Worm (Caenorhabditis elegans) whole organism, L4 larva: ENCODE results near the gene T08G5.1.
A peak's percentile ranks its signal among the peaks of the same experiment; 100 is the strongest.

Experiments used
- F10B5.3 ChIP-seq: sonication (generic microtip); optimal IDR thresholded peaks from 2 replicates; lab custom pipeline; 2016; ENCODE audit warnings: mild to moderate bottlenecking, missing genetic modification characterization, missing compliant biosample characterization
- F37D6.2 ChIP-seq: sonication (generic microtip); optimal IDR thresholded peaks from 2 replicates; lab custom pipeline; 2016; ENCODE audit warnings: mild to moderate bottlenecking, missing genetic modification characterization, missing compliant biosample characterization
- Y105C5A.15 ChIP-seq: fragments of 200-800 bp; sonication (Bioruptor generic); IDR thresholded peaks from 2 replicates; pipeline ENCODE4 v1.3.6; 2022; ENCODE audit warnings: missing genetic modification characterization, missing compliant biosample characterization
- Y48G9A.11 ChIP-seq: fragments of 200-800 bp; sonication (Bioruptor generic); IDR thresholded peaks from 2 replicates; pipeline ENCODE4 v1.3.6; 2022; ENCODE audit warnings: missing genetic modification reagents, missing genetic modification characterization, missing compliant biosample characterization
- ZK546.5 ChIP-seq, 2 experiments: sonication (generic microtip); optimal IDR thresholded peaks; 2 replicates each; lab custom pipeline; 2017; ENCODE audit warnings: missing biosample characterization in 2 of 2, missing genetic modification characterization in 2 of 2
- aha-1 ChIP-seq: fragments of 150-350 bp; peaks from one replicate; lab custom pipeline; 2014; ENCODE audit warnings: missing biosample characterization, missing genetic modification characterization
- ceh-20 ChIP-seq: fragments of 200-800 bp; sonication (Bioruptor generic); IDR thresholded peaks from 2 replicates; pipeline ENCODE4 v1.3.6; 2022; ENCODE audit warnings: missing genetic modification reagents, missing genetic modification characterization, missing compliant biosample characterization
- ceh-32 ChIP-seq: sonication (generic microtip); optimal IDR thresholded peaks from 2 replicates; lab custom pipeline; 2016; ENCODE audit warnings: mild to moderate bottlenecking, missing genetic modification characterization, missing compliant biosample characterization; ENCODE audit not compliant: poor library complexity
- ceh-62 ChIP-seq: sonication (generic microtip); optimal IDR thresholded peaks from 2 replicates; lab custom pipeline; 2017; ENCODE audit warnings: missing biosample characterization, missing genetic modification characterization
- cey-2 ChIP-seq: sonication (generic microtip); optimal IDR thresholded peaks from 3 replicates; lab custom pipeline; 2017; ENCODE audit warnings: missing genetic modification characterization, mild to moderate bottlenecking, missing compliant biosample characterization, antibody characterized with exemption, borderline replicate concordance; ENCODE audit not compliant: insufficient read depth
- daf-12 ChIP-seq: fragments of 150-350 bp; optimal IDR thresholded peaks from 2 replicates; lab custom pipeline; 2014; ENCODE audit warnings: missing biosample characterization, missing genetic modification reagents, missing genetic modification characterization
- daf-16 ChIP-seq, 3 experiments: sonication (generic microtip); optimal IDR thresholded peaks; 2 replicates each; lab custom pipeline; 2016 to 2017; ENCODE audit warnings: missing genetic modification characterization in 3 of 3, missing genetic modification reagents in 3 of 3, mild to moderate bottlenecking in 2 of 3, missing compliant biosample characterization in 2 of 3, missing biosample characterization in 1 of 3, moderate library complexity in 1 of 3
- dmd-6 ChIP-seq: fragments of 200-800 bp; sonication (Bioruptor generic); IDR thresholded peaks from 2 replicates; pipeline ENCODE4 v1.3.6; 2022; ENCODE audit warnings: missing genetic modification reagents, missing genetic modification characterization, missing compliant biosample characterization
- fos-1 ChIP-seq: fragments of 150-350 bp; optimal IDR thresholded peaks from 2 replicates; lab custom pipeline; 2014; ENCODE audit warnings: missing biosample characterization, missing genetic modification characterization
- hif-1 ChIP-seq, 2 experiments: sonication (generic microtip); optimal IDR thresholded peaks; 2 replicates each; lab custom pipeline; 2016 to 2017; ENCODE audit warnings: missing compliant biosample characterization in 2 of 2, missing genetic modification characterization in 2 of 2, missing genetic modification reagents in 2 of 2, missing genotype in 2 of 2, mild to moderate bottlenecking in 1 of 2
- hlh-30 ChIP-seq: sonication (generic microtip); optimal IDR thresholded peaks from 2 replicates; lab custom pipeline; 2017; ENCODE audit warnings: antibody characterized with exemption, mild to moderate bottlenecking, missing genetic modification characterization, missing compliant biosample characterization; ENCODE audit not compliant: insufficient read depth
- hmg-1.1 ChIP-seq: fragments of 200-800 bp; sonication (Bioruptor generic); IDR thresholded peaks from 2 replicates; pipeline ENCODE4 v1.3.6; 2022; ENCODE audit warnings: missing genetic modification reagents, missing genetic modification characterization, missing compliant biosample characterization
- jun-1 ChIP-seq: fragments of 150-350 bp; optimal IDR thresholded peaks from 2 replicates; lab custom pipeline; 2014; ENCODE audit warnings: missing biosample characterization, missing genetic modification reagents, missing genetic modification characterization
- lin-29 ChIP-seq: fragments of 200-800 bp; sonication (Bioruptor generic); IDR thresholded peaks from 2 replicates; pipeline ENCODE4 v1.3.6; 2022; ENCODE audit warnings: missing genetic modification reagents, missing genetic modification characterization, missing compliant biosample characterization
- lin-38 ChIP-seq: fragments of 200-800 bp; sonication (Bioruptor generic); IDR thresholded peaks from 2 replicates; pipeline ENCODE4 v1.3.6; 2022; ENCODE audit warnings: missing genetic modification reagents, missing genetic modification characterization, missing compliant biosample characterization
- lir-3 ChIP-seq: sonication (generic microtip); optimal IDR thresholded peaks from 2 replicates; lab custom pipeline; 2016; ENCODE audit warnings: mild to moderate bottlenecking, missing genetic modification characterization, missing compliant biosample characterization
- madf-9 ChIP-seq: fragments of 200-800 bp; sonication (Bioruptor generic); conservative IDR thresholded peaks from 2 replicates; pipeline ENCODE4 v1.3.6; 2022; ENCODE audit warnings: missing genetic modification reagents, missing genetic modification characterization, missing compliant biosample characterization
- mdt-29 ChIP-seq: fragments of 200-800 bp; sonication (Bioruptor generic); IDR thresholded peaks from 2 replicates; pipeline ENCODE4 v1.3.6; 2022; ENCODE audit warnings: missing genetic modification reagents, missing genetic modification characterization, missing compliant biosample characterization
- mes-2 ChIP-seq: sonication (generic microtip); optimal IDR thresholded peaks from 2 replicates; lab custom pipeline; 2016; ENCODE audit warnings: missing genotype, mild to moderate bottlenecking, missing genetic modification characterization, missing compliant biosample characterization; ENCODE audit not compliant: poor library complexity, severe bottlenecking
- nhr-102 ChIP-seq: sonication (generic microtip); optimal IDR thresholded peaks from 2 replicates; lab custom pipeline; 2016; ENCODE audit warnings: mild to moderate bottlenecking, missing genetic modification characterization, moderate library complexity, missing compliant biosample characterization
- nhr-111 ChIP-seq: fragments of 200-800 bp; sonication (Bioruptor generic); optimal IDR thresholded peaks from 2 replicates; lab custom pipeline; 2018; ENCODE audit warnings: mild to moderate bottlenecking, missing genetic modification characterization, missing compliant biosample characterization
- nhr-25 ChIP-seq: sonication (generic microtip); optimal IDR thresholded peaks from 2 replicates; lab custom pipeline; 2017; ENCODE audit warnings: missing genetic modification characterization, mild to moderate bottlenecking, missing compliant biosample characterization, antibody characterized with exemption, moderate library complexity, borderline replicate concordance; ENCODE audit not compliant: insufficient read depth
- nhr-28 ChIP-seq: fragments of 150-350 bp; optimal IDR thresholded peaks from 2 replicates; lab custom pipeline; 2014; ENCODE audit warnings: missing biosample characterization, missing genetic modification characterization
- nhr-48 ChIP-seq: sonication (generic microtip); optimal IDR thresholded peaks from 2 replicates; lab custom pipeline; 2016; ENCODE audit warnings: mild to moderate bottlenecking, missing genetic modification characterization, missing compliant biosample characterization
- nhr-76 ChIP-seq: fragments of 150-350 bp; optimal IDR thresholded peaks from 2 replicates; lab custom pipeline; 2014; ENCODE audit warnings: missing biosample characterization, missing genetic modification characterization
- pha-4 ChIP-seq, 2 experiments: fragments of 150-350 bp in 1 of 2; fragments of 200-800 bp in 1 of 2; sonication (Bioruptor generic) in 1 of 2; IDR thresholded peaks in 1 of 2; optimal IDR thresholded peaks in 1 of 2; 2 replicates each; pipeline versions ENCODE4 v1.3.6 to Lab custom; 2014 to 2022; ENCODE audit warnings: missing genetic modification characterization in 2 of 2, missing genetic modification reagents in 2 of 2, missing biosample characterization in 1 of 2, missing compliant biosample characterization in 1 of 2
- php-3 ChIP-seq: fragments of 200-800 bp; sonication (Bioruptor generic); IDR thresholded peaks from 2 replicates; pipeline ENCODE4 v1.3.6; 2022; ENCODE audit warnings: missing genetic modification reagents, missing genetic modification characterization, missing compliant biosample characterization
- pqm-1 ChIP-seq: sonication (generic microtip); optimal IDR thresholded peaks from 2 replicates; lab custom pipeline; 2017; ENCODE audit warnings: missing biosample characterization, missing genetic modification characterization
- snpc-4 ChIP-seq: fragments of 150-350 bp; optimal IDR thresholded peaks from 2 replicates; lab custom pipeline; 2014; ENCODE audit warnings: missing biosample characterization, missing genetic modification characterization
- spr-1 ChIP-seq: sonication (generic microtip); optimal IDR thresholded peaks from 2 replicates; lab custom pipeline; 2016; ENCODE audit warnings: mild to moderate bottlenecking, missing genetic modification characterization, missing compliant biosample characterization
- spr-3 ChIP-seq: fragments of 200-800 bp; sonication (Bioruptor generic); optimal IDR thresholded peaks from 2 replicates; lab custom pipeline; 2018; ENCODE audit warnings: mild to moderate bottlenecking, missing genetic modification characterization, missing compliant biosample characterization
- unc-130 ChIP-seq: sonication (generic microtip); optimal IDR thresholded peaks from 2 replicates; lab custom pipeline; 2016; ENCODE audit warnings: missing genetic modification reagents, missing genetic modification characterization, missing compliant biosample characterization
- unc-62 ChIP-seq, 3 experiments: fragments of 150-350 bp in 1 of 3; sonication (generic microtip); optimal IDR thresholded peaks in 2 of 3; peaks in 1 of 3; 1 replicate in 1 of 3; 2 replicates in 2 of 3; lab custom pipeline; 2014 to 2017; ENCODE audit warnings: missing biosample characterization in 3 of 3, missing genetic modification characterization in 3 of 3, missing genetic modification reagents in 3 of 3, missing genotype in 1 of 3
- zfp-2 ChIP-seq: sonication (generic microtip); optimal IDR thresholded peaks from 2 replicates; lab custom pipeline; 2016; ENCODE audit warnings: mild to moderate bottlenecking, missing genetic modification characterization, missing compliant biosample characterization
- zip-2 ChIP-seq: fragments of 150-350 bp; optimal IDR thresholded peaks from 2 replicates; lab custom pipeline; 2014; ENCODE audit warnings: missing biosample characterization, missing genetic modification characterization

Gene T08G5.1

DNA sequence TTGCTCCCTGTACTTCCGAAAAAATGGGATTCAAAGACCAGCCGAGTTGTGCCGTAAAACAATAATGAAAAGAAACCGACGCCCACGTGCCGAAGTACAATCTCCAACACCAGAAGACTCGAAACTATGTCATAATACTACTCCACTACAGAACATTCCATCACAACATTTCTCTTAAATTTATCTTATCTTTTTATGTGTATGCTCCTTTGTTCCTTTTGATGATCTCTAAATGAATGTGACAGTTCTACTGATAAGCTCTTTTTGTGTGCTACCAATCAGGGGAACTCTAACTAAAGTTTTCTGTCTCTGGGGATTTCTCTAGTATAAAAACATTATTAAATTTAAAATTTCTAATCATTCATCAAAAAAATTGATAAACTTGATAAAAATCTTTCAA is 31.7 kb upstream of the T08G5.1 start (continued):
- TF ChIP-seq php-3 (GFP tag; lab: Robert Waterston, UW) (peak; percentile 65), lin-29 (no peak), F37D6.2 (tag; lab: Kevin White, UChicago) (no peak), ceh-32 (tag; lab: Kevin White, UChicago) (no peak), Y105C5A.15 (GFP tag; lab: Robert Waterston, UW) (no peak), ceh-62 (tag; lab: Kevin White, UChicago) (no peak), fos-1 (tag; lab: Kevin White, UChicago) (no peak), pqm-1 (tag; lab: Kevin White, UChicago) (peak; percentile 95), lin-38 (GFP tag; lab: Robert Waterston, UW) (no peak; the same call in 1 of the 2 replicates), nhr-28 (tag; lab: Kevin White, UChicago) (peak; percentile 88), unc-130 (GFP tag; lab: Kevin White, UChicago) (no peak), zip-2 (tag; lab: Kevin White, UChicago) (no peak), snpc-4 (no peak), daf-16 (GFP tag; optimal IDR thresholded peaks at IDR 0.05; lab: Kevin White, UChicago) (no peak), daf-16 (tag; optimal IDR thresholded peaks at IDR 0.05; lab: Kevin White, UChicago) (peak; percentile 58), spr-3 (GFP tag; lab: Kevin White, UChicago) (no peak), pha-4 (GFP tag; IDR thresholded peaks at IDR 0.05; lab: Robert Waterston, UW) (peak; percentile 50; the same call in 1 of the 2 replicates), pha-4 (tag; optimal IDR thresholded peaks at IDR 0.05; lab: Kevin White, UChicago) (no peak), nhr-76 (tag; lab: Kevin White, UChicago) (no peak)

DNA sequence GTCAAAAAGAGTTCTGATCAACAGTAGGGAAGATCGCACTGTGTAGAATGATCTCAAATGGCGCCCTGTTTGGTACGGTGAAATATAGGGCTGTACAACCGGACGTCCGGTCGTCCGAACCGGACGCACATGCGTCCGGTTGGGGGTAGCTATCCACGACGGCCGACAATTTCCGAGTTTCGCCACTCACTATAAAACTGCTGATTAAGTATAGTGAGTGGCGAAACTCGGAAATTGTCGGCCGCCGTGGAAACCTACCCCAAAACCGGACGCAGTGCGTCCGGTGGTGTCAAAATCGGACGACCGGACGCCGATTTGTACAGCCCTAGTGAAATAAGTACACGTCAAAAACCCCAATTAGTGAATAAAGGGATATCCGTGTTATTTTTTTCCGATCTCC is 26.5 kb upstream of the T08G5.1 start:
- TF ChIP-seq lin-38 (GFP tag; lab: Robert Waterston, UW) = peak; percentile 20; the same call in 1 of the 2 replicates

DNA sequence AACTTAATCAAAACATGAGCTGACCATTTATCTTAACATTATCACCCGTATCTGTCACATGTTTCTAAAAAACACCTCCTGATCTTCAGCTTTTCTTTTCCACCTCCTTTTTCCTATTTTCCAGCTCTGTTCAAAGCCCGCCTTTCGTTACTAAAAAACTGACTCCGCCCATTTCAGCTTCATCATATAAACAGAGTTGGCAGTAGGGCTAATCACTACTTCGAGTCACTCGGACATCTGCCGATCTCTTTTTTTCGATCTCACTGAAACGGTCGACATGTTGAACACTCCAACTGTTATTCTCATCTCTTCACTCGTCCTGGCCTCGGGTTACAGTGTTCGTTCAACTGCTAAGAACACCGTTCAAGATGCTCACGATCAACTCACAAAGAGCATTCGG is 26.1 kb upstream of the T08G5.1 start, which contains the start of gene droe-4:
Gene droe-4, plus strand, starts transcription at position 172 of the 400 bp plus-strand sequence.
- TF ChIP-seq cey-2 (no peak), unc-62 (GFP tag; optimal IDR thresholded peaks at IDR 0.05 in 1 of 2; lab: Kevin White, UChicago) (peak in 1 of 2 experiments; percentile 56), unc-62 (tag; optimal IDR thresholded peaks at IDR 0.05; lab: Kevin White, UChicago) (no peak), daf-12 (tag; lab: Kevin White, UChicago) (no peak), php-3 (GFP tag; lab: Robert Waterston, UW) (no peak)

DNA sequence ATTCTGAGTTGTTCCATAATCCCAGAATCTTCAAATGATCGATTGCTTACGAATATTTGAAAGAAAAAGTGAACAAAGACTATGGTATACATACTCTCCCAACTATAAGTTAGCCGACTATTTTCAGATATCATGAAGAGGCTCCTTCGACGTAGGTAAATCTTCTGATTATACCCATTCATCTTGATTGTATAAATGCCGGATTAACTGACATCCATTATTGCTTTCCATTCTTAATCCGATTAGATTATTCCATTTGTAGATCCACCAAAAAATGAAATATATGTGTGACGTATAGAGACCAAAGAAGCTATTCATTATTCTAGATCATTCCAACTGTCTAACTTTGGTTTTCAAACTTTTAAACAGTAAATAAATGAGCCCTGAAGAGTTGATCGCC is 25.1 kb upstream of the T08G5.1 start:
- no peak for TF ChIP-seq nhr-102 (tag; lab: Kevin White, UChicago)
- TF ChIP-seq Y48G9A.11 = no peak
- TF ChIP-seq spr-1 = no peak
- no peak for TF ChIP-seq hmg-1.1 (GFP tag; lab: Robert Waterston, UW)
- TF ChIP-seq dmd-6 = no peak

DNA sequence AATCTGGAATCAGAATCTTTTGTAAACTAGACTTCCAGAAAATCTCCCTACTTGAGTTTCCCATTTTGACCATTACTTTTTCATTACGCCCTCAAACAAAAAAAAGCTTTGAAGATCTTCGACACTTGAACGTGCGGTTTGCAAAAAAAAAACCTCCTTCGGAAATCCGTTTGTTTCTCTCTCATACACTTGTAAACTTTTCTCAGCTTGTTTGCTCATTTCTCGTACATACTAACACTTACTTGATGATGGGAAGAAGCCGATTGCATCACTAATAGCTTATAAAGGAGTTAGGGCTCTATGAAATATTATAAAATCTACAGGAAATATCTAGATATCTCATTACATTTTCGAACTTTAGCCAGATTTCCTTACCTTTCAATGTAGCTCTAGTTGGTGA is 16.6 kb upstream of the T08G5.1 start:
- TF ChIP-seq aha-1 (tag; lab: Kevin White, UChicago) = peak; percentile 87
- no peak for TF ChIP-seq mdt-29 (GFP tag; lab: Robert Waterston, UW)
- TF ChIP-seq hif-1 (tag; optimal IDR thresholded peaks at IDR 0.05; lab: Kevin White, UChicago) = peak in 1 of 2 experiments; percentile 69

DNA sequence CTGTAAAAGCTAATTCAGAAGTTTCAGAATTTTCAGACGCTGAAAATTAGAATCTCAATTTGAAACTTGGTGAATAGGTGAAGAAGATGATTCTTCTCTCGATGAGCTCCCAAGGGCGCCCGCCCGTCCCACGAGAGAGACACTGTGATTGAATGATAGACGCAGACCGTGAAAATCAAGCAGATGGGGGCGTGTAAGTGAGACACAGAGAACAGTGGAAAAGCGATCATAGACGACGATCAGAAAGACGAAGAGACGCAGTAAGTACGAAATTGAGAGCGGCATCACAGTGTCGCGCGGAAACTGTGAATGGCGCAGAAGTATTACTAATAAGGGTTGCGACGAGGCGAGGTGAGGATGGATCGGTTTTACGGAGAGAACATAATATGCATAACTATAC is 16.2 kb upstream of the T08G5.1 start:
- no peak for TF ChIP-seq jun-1 (tag; lab: Kevin White, UChicago)
- no peak for TF ChIP-seq nhr-48
- peak; percentile 52 for TF ChIP-seq mes-2 (tag; lab: Kevin White, UChicago)
- TF ChIP-seq lin-38 (GFP tag; lab: Robert Waterston, UW) = no peak
- TF ChIP-seq madf-9 (GFP tag; lab: Robert Waterston, UW) = no peak
- TF ChIP-seq unc-62 (GFP tag; optimal IDR thresholded peaks at IDR 0.05 in 1 of 2; lab: Kevin White, UChicago) = no peak
- TF ChIP-seq unc-62 (tag; optimal IDR thresholded peaks at IDR 0.05; lab: Kevin White, UChicago) = no peak
- no peak for TF ChIP-seq ceh-20 (GFP tag; lab: Robert Waterston, UW)
- TF ChIP-seq F10B5.3 = no peak
- TF ChIP-seq ZK546.5 (tag; optimal IDR thresholded peaks at IDR 0.05; lab: Kevin White, UChicago) = no peak
- TF ChIP-seq zfp-2 (tag; lab: Kevin White, UChicago) = no peak
- no peak for TF ChIP-seq nhr-25
- TF ChIP-seq cey-2 = no peak
- no peak for TF ChIP-seq lir-3 (tag; lab: Kevin White, UChicago)
- TF ChIP-seq nhr-111 (GFP tag; lab: Kevin White, UChicago) = no peak
- TF ChIP-seq hlh-30 = peak; percentile 43
